Fruit fly (Drosophila melanogaster): Measurements from ENCODE around the gene Mur89F.

DNA sequence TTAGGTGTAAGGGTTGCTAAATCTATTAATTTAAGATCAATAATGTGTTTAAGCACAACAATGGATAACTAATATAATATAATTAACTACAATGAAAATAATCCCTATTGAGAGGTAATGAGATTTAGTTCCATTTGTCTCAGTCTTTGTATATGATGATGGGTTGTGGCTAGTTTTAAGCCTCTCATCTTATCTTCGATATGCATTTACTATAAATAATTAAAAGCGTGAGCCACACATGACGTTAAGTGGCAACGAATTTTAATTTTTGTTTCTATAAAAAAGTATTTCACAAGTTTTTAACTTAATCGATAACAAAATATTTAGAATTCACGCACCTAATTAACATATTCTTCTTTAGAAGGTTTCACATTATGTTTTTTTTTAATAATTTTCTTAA is 49.3 kb upstream of the Mur89F start:
- no peak for TF ChIP-seq CG1024 (GFP tag; IDR thresholded peaks at IDR 0.05)
- no peak for TF ChIP-seq rib (GFP tag; IDR thresholded peaks at IDR 0.05)
- TF ChIP-seq CG12659 (GFP tag; optimal IDR thresholded peaks at IDR 0.05) = no peak
- no peak for TF ChIP-seq CG2712 (tag; optimal IDR thresholded peaks at IDR 0.05)
- no peak for TF ChIP-seq pzg (GFP tag; optimal IDR thresholded peaks at IDR 0.05)
- no peak for TF ChIP-seq cad (GFP tag; optimal IDR thresholded peaks at IDR 0.05)
- TF ChIP-seq Oaz (GFP tag; IDR thresholded peaks at IDR 0.05) = no peak
- no peak for TF ChIP-seq her (GFP tag; optimal IDR thresholded peaks at IDR 0.05)
- no peak for TF ChIP-seq ems (GFP tag; optimal IDR thresholded peaks at IDR 0.05)
- no peak for TF ChIP-seq CG7372 (GFP tag; IDR thresholded peaks at IDR 0.05)
